Worm (Caenorhabditis elegans) whole organism, L1 larva: ENCODE data around the gene oig-2.

Experiments
- F16B12.6 ChIP-seq: fragments of 150-350 bp; optimal IDR thresholded peaks from 2 replicates; lab custom pipeline; 2014; ENCODE audit warnings: missing biosample characterization, missing genetic modification characterization
- Y116A8C.19 ChIP-seq: sonication (generic microtip); optimal IDR thresholded peaks from 2 replicates; lab custom pipeline; 2016; ENCODE audit warnings: missing compliant biosample characterization, missing genetic modification characterization, borderline replicate concordance
- dpl-1 ChIP-seq, 3 experiments: fragments of 150-350 bp in 2 of 3; sonication (generic microtip) in 1 of 3; optimal IDR thresholded peaks; 2 replicates each; lab custom pipeline; 2014 to 2017; ENCODE audit warnings: missing biosample characterization in 3 of 3, missing genetic modification characterization in 3 of 3, missing genetic modification reagents in 3 of 3
- elt-3 ChIP-seq, 6 experiments: fragments of 150-350 bp in 1 of 6; sonication (generic microtip); optimal IDR thresholded peaks; 2 replicates each; lab custom pipeline; 2017 to 2018; ENCODE audit warnings: missing biosample characterization in 6 of 6, missing genetic modification characterization in 6 of 6, inconsistent platforms in 1 of 6
- jun-1 ChIP-seq: fragments of 150-350 bp; optimal IDR thresholded peaks from 2 replicates; lab custom pipeline; 2014; ENCODE audit warnings: missing biosample characterization, missing genetic modification reagents, missing genetic modification characterization
- lir-3 ChIP-seq: sonication (generic microtip); optimal IDR thresholded peaks from 2 replicates; lab custom pipeline; 2016; ENCODE audit warnings: mild to moderate bottlenecking, missing genetic modification characterization, moderate library complexity, missing compliant biosample characterization; ENCODE audit not compliant: poor library complexity
- mdl-1 ChIP-seq, 2 experiments: fragments of 150-350 bp; optimal IDR thresholded peaks; 2 replicates each; lab custom pipeline; 2014 to 2017; ENCODE audit warnings: missing biosample characterization in 2 of 2, missing genetic modification characterization in 2 of 2, inconsistent platforms in 1 of 2
- nhr-28 ChIP-seq: fragments of 150-350 bp; optimal IDR thresholded peaks from 2 replicates; lab custom pipeline; 2014; ENCODE audit warnings: missing biosample characterization, missing genetic modification characterization
- nhr-76 ChIP-seq: sonication (generic microtip); optimal IDR thresholded peaks from 2 replicates; lab custom pipeline; 2017; ENCODE audit warnings: missing biosample characterization, missing genetic modification characterization
- rnt-1 ChIP-seq: sonication (generic microtip); optimal IDR thresholded peaks from 2 replicates; lab custom pipeline; 2016; ENCODE audit warnings: mild to moderate bottlenecking, missing genetic modification characterization, moderate library complexity, missing compliant biosample characterization
- snpc-4 ChIP-seq: fragments of 150-350 bp; optimal IDR thresholded peaks from 2 replicates; lab custom pipeline; 2014; ENCODE audit warnings: missing biosample characterization, missing genetic modification characterization
- unc-30 ChIP-seq: sonication (generic microtip); optimal IDR thresholded peaks from 2 replicates; lab custom pipeline; 2017; ENCODE audit warnings: missing biosample characterization, missing genetic modification characterization
- vab-15 ChIP-seq: sonication (generic microtip); optimal IDR thresholded peaks from 2 replicates; lab custom pipeline; 2017; ENCODE audit warnings: missing genotype, mild to moderate bottlenecking, missing genetic modification characterization, missing compliant biosample characterization
- ztf-4 ChIP-seq: fragments of 150-350 bp; optimal IDR thresholded peaks from 2 replicates; lab custom pipeline; 2014; ENCODE audit warnings: missing biosample characterization, missing genetic modification characterization

DNA sequence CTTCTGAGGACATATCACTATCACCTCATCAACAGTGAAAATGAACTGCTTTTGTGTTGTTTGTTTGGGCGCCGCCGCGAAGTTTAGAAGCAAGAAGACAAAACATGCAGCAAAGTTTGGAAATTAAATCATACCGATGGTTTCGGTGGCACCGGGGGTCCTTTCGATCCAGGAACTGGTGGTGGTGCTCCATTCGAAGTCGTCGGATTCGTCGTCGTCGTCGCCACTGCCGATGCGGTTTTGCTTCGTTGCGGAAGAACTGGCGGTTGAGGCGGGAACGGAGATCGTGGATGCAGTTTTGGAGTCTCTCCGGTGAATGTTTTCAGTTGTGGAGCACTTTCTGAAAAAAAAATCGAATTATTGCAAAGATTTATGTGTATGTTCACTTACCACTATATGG lies 15.6 kb upstream of the oig-2 start:
- TF ChIP-seq vab-15 (tag; lab: Kevin White, UChicago) (no peak), Y116A8C.19 (tag; lab: Kevin White, UChicago) (no peak), rnt-1 (tag; lab: Kevin White, UChicago) (no peak), nhr-28 (tag; lab: Kevin White, UChicago) (no peak), elt-3 (tag; optimal IDR thresholded peaks at IDR 0.05; lab: Kevin White, UChicago) (no peak), snpc-4 (tag; lab: Kevin White, UChicago) (no peak), jun-1 (tag; lab: Kevin White, UChicago) (no peak), dpl-1 (GFP tag; optimal IDR thresholded peaks at IDR 0.05; lab: Kevin White, UChicago) (no peak), mdl-1 (tag; optimal IDR thresholded peaks at IDR 0.05; lab: Kevin White, UChicago) (no peak), nhr-76 (tag; lab: Kevin White, UChicago) (no peak), F16B12.6 (tag; lab: Kevin White, UChicago) (no peak), unc-30 (no peak), ztf-4 (no peak), lir-3 (tag; lab: Kevin White, UChicago) (no peak)
